Fruit fly (Drosophila melanogaster) whole organism, embryonic: ENCODE results near the gene Ppi1.

ENCODE experiments used
- ATbp ChIP-seq: fragments of 200-800 bp; sonication (Bioruptor generic); optimal IDR thresholded peaks from 2 replicates; lab custom pipeline; 2017; ENCODE audit warnings: missing biosample characterization, mild to moderate bottlenecking, missing genetic modification characterization, missing genetic modification reagents
- CG10979 ChIP-seq: fragments of 200-800 bp; sonication (Bioruptor generic); optimal IDR thresholded peaks from 2 replicates; lab custom pipeline; 2018; ENCODE audit warnings: missing biosample characterization, mild to moderate bottlenecking, missing genetic modification characterization, moderate library complexity
- CG11085 ChIP-seq: fragments of 200-800 bp; sonication (Bioruptor generic); IDR thresholded peaks from 2 replicates; pipeline ENCODE4 v1.3.6; 2022; ENCODE audit warnings: missing biosample characterization, missing genetic modification characterization
- CG12104 ChIP-seq: fragments of 200-800 bp; sonication (Bioruptor generic); optimal IDR thresholded peaks from 3 replicates; lab custom pipeline; 2016; ENCODE audit warnings: missing biosample characterization, missing genetic modification characterization
- CG12391 ChIP-seq: fragments of 200-800 bp; sonication (Bioruptor generic); optimal IDR thresholded peaks from 3 replicates; lab custom pipeline; 2018; ENCODE audit warnings: missing biosample characterization, mild to moderate bottlenecking, missing genetic modification characterization, moderate library complexity
- CG1529 ChIP-seq: fragments of 200-800 bp; sonication (Bioruptor generic); optimal IDR thresholded peaks from 3 replicates; lab custom pipeline; 2018; ENCODE audit warnings: missing biosample characterization, missing genetic modification characterization
- CG16779 ChIP-seq: fragments of 200-800 bp; sonication (Bioruptor generic); IDR thresholded peaks from 2 replicates; pipeline ENCODE4 v1.3.6; 2022; ENCODE audit warnings: missing biosample characterization, missing genetic modification characterization
- CG17361 ChIP-seq: fragments of 200-800 bp; sonication (Bioruptor generic); IDR thresholded peaks from 3 replicates; pipeline ENCODE4 v1.3.6; 2022; ENCODE audit warnings: missing biosample characterization, missing genetic modification characterization
- CG17385 ChIP-seq: fragments of 200-800 bp; sonication (Bioruptor generic); optimal IDR thresholded peaks from 3 replicates; lab custom pipeline; 2018; ENCODE audit warnings: missing biosample characterization, mild to moderate bottlenecking, missing genetic modification characterization
- CG1792 ChIP-seq: fragments of 200-800 bp; sonication (Bioruptor generic); optimal IDR thresholded peaks from 2 replicates; lab custom pipeline; 2016; ENCODE audit warnings: missing biosample characterization, missing genetic modification characterization
- CG31441 ChIP-seq: fragments of 200-800 bp; sonication (Bioruptor generic); IDR thresholded peaks from 2 replicates; pipeline ENCODE4 v1.3.6; 2022; ENCODE audit warnings: missing biosample characterization, missing genetic modification characterization
- CG4404 ChIP-seq: fragments of 200-800 bp; sonication (Bioruptor generic); IDR thresholded peaks from 2 replicates; pipeline ENCODE4 v1.3.6; 2022; ENCODE audit warnings: missing biosample characterization, missing genetic modification characterization
- CG4820 ChIP-seq: fragments of 200-800 bp; sonication (Bioruptor generic); optimal IDR thresholded peaks from 3 replicates; lab custom pipeline; 2016; ENCODE audit warnings: missing biosample characterization, missing genetic modification characterization
- CG4854 ChIP-seq: fragments of 200-800 bp; sonication (Bioruptor generic); optimal IDR thresholded peaks from 2 replicates; lab custom pipeline; 2016; ENCODE audit warnings: missing biosample characterization, missing genetic modification characterization, inconsistent platforms
- CG7372 ChIP-seq: fragments of 200-800 bp; sonication (Bioruptor generic); IDR thresholded peaks from 2 replicates; pipeline ENCODE4 v1.3.6; 2022; ENCODE audit warnings: missing biosample characterization, missing genetic modification characterization
- CG8281 ChIP-seq: fragments of 200-800 bp; sonication (Bioruptor generic); optimal IDR thresholded peaks from 2 replicates; lab custom pipeline; 2018; ENCODE audit warnings: missing biosample characterization, mild to moderate bottlenecking, missing genetic modification characterization, moderate library complexity
- CG8290 ChIP-seq, 3 experiments: fragments of 200-800 bp; sonication (Bioruptor generic); optimal IDR thresholded peaks; 2 replicates each; lab custom pipeline; 2016 to 2019; ENCODE audit warnings: missing biosample characterization in 3 of 3, missing genetic modification characterization in 3 of 3, mild to moderate bottlenecking in 2 of 3, moderate library complexity in 1 of 3
- CG9817 ChIP-seq: fragments of 200-800 bp; sonication (Bioruptor generic); optimal IDR thresholded peaks from 2 replicates; lab custom pipeline; 2018; ENCODE audit warnings: missing biosample characterization, mild to moderate bottlenecking, missing genetic modification characterization, moderate library complexity
- Camta ChIP-seq: fragments of 200-800 bp; sonication (Bioruptor generic); optimal IDR thresholded peaks from 2 replicates; lab custom pipeline; 2016; ENCODE audit warnings: missing biosample characterization, missing genetic modification characterization
- H15 ChIP-seq: fragments of 200-800 bp; sonication (Bioruptor generic); IDR thresholded peaks from 3 replicates; pipeline ENCODE4 v1.3.6; 2022; ENCODE audit warnings: missing biosample characterization, missing genetic modification characterization
- Hey ChIP-seq: fragments of 200-800 bp; sonication (Bioruptor generic); optimal IDR thresholded peaks from 3 replicates; lab custom pipeline; 2018; ENCODE audit warnings: missing biosample characterization, mild to moderate bottlenecking, missing genetic modification characterization
- HmgZ ChIP-seq: fragments of 200-800 bp; sonication (Bioruptor generic); optimal IDR thresholded peaks from 2 replicates; lab custom pipeline; 2018; ENCODE audit warnings: missing biosample characterization, mild to moderate bottlenecking, missing genetic modification characterization
- Hmr ChIP-seq: fragments of 200-800 bp; sonication (Bioruptor generic); optimal IDR thresholded peaks from 3 replicates; lab custom pipeline; 2017; ENCODE audit warnings: mild to moderate bottlenecking, missing biosample characterization, missing genetic modification reagents, missing genetic modification characterization
- Hr3 ChIP-seq: fragments of 200-800 bp; sonication (Bioruptor generic); optimal IDR thresholded peaks from 3 replicates; lab custom pipeline; 2016; ENCODE audit warnings: missing biosample characterization, missing genetic modification characterization
- Ptx1 ChIP-seq: fragments of 200-800 bp; sonication (Bioruptor generic); IDR thresholded peaks from 2 replicates; pipeline ENCODE4 v1.3.6; 2022; ENCODE audit warnings: missing biosample characterization, missing genetic modification characterization
- Xbp1 ChIP-seq: fragments of 200-800 bp; sonication (Bioruptor generic); optimal IDR thresholded peaks from 3 replicates; lab custom pipeline; 2016; ENCODE audit warnings: missing biosample characterization, mild to moderate bottlenecking, missing genetic modification characterization
- abd-A ChIP-seq: fragments of 200-800 bp; sonication (Bioruptor generic); optimal IDR thresholded peaks from 3 replicates; lab custom pipeline; 2019; ENCODE audit warnings: missing biosample characterization, mild to moderate bottlenecking, missing genetic modification characterization, moderate library complexity
- al ChIP-seq: fragments of 200-800 bp; sonication (Bioruptor generic); IDR thresholded peaks from 2 replicates; pipeline ENCODE4 v1.3.6; 2022; ENCODE audit warnings: missing biosample characterization, missing genetic modification characterization
- ase ChIP-seq: fragments of 200-800 bp; sonication (Bioruptor generic); IDR thresholded peaks from 3 replicates; pipeline ENCODE4 v1.3.6; 2022; ENCODE audit warnings: missing biosample characterization, missing genetic modification characterization
- bcd ChIP-seq: fragments of 200-800 bp; sonication (Bioruptor generic); optimal IDR thresholded peaks from 2 replicates; lab custom pipeline; 2017; ENCODE audit warnings: missing biosample characterization, mild to moderate bottlenecking, missing genetic modification characterization
- br ChIP-seq: fragments of >200 bp; optimal IDR thresholded peaks from 2 replicates; lab custom pipeline; 2017
- btn ChIP-seq: fragments of 200-800 bp; sonication (Bioruptor generic); optimal IDR thresholded peaks from 2 replicates; lab custom pipeline; 2016; ENCODE audit warnings: missing biosample characterization, missing genetic modification characterization
- da ChIP-seq: fragments of 200-800 bp; sonication (Bioruptor generic); optimal IDR thresholded peaks from 2 replicates; lab custom pipeline; 2016; ENCODE audit warnings: missing biosample characterization, missing genetic modification characterization
- dm ChIP-seq: fragments of 200-800 bp; sonication (Bioruptor generic); optimal IDR thresholded peaks from 3 replicates; lab custom pipeline; 2016; ENCODE audit warnings: missing biosample characterization, missing genetic modification characterization
- dmrt11E ChIP-seq: fragments of 200-800 bp; sonication (Bioruptor generic); optimal IDR thresholded peaks from 3 replicates; lab custom pipeline; 2018; ENCODE audit warnings: missing biosample characterization, mild to moderate bottlenecking, missing genetic modification characterization, moderate library complexity
- esg ChIP-seq: fragments of 200-800 bp; sonication (Bioruptor generic); conservative IDR thresholded peaks from 2 replicates; pipeline ENCODE4 v1.3.6; 2022; ENCODE audit warnings: missing biosample characterization, missing genetic modification characterization
- fru ChIP-seq: fragments of >200 bp; optimal IDR thresholded peaks from 2 replicates; lab custom pipeline; 2017
- ftz-f1 ChIP-seq: fragments of 200-800 bp; sonication (Bioruptor generic); optimal IDR thresholded peaks from 2 replicates; lab custom pipeline; 2016; ENCODE audit warnings: missing biosample characterization, missing genetic modification characterization
- gem ChIP-seq: fragments of 200-800 bp; sonication (Bioruptor generic); optimal IDR thresholded peaks from 2 replicates; lab custom pipeline; 2019; ENCODE audit warnings: missing biosample characterization, mild to moderate bottlenecking, missing genetic modification characterization, moderate library complexity
- gfzf ChIP-seq: fragments of 200-800 bp; sonication (Bioruptor generic); optimal IDR thresholded peaks from 2 replicates; lab custom pipeline; 2016; ENCODE audit warnings: missing biosample characterization, mild to moderate bottlenecking, missing genetic modification characterization, moderate library complexity
- ranshi ChIP-seq: fragments of 200-800 bp; sonication (Bioruptor generic); IDR thresholded peaks from 2 replicates; pipeline ENCODE4 v1.3.6; 2022; ENCODE audit warnings: missing biosample characterization, missing genetic modification characterization
- row ChIP-seq: fragments of 200-800 bp; sonication (Bioruptor generic); IDR thresholded peaks from 3 replicates; pipeline ENCODE4 v1.3.6; 2022; ENCODE audit warnings: missing biosample characterization, missing genetic modification characterization
- scrt ChIP-seq: fragments of 200-800 bp; sonication (Bioruptor generic); optimal IDR thresholded peaks from 2 replicates; lab custom pipeline; 2018; ENCODE audit warnings: missing biosample characterization, mild to moderate bottlenecking, missing genetic modification characterization, moderate library complexity
- sens ChIP-seq: fragments of 200-800 bp; sonication (Bioruptor generic); peaks from one replicate; lab custom pipeline; 2016; ENCODE audit warnings: missing biosample characterization, missing genetic modification characterization
- slbo ChIP-seq: fragments of 200-800 bp; sonication (Bioruptor generic); IDR thresholded peaks from 2 replicates; pipeline ENCODE4 v1.3.6; 2022; ENCODE audit warnings: missing biosample characterization, missing genetic modification characterization
- sqz ChIP-seq: fragments of 200-800 bp; sonication (Bioruptor generic); optimal IDR thresholded peaks from 3 replicates; lab custom pipeline; 2018; ENCODE audit warnings: missing biosample characterization, mild to moderate bottlenecking, missing genetic modification characterization
- tap ChIP-seq: fragments of 200-800 bp; optimal IDR thresholded peaks from 3 replicates; lab custom pipeline; 2019; ENCODE audit warnings: missing biosample characterization, mild to moderate bottlenecking, missing genetic modification characterization, moderate library complexity
- tin ChIP-seq: fragments of 200-800 bp; sonication (Bioruptor generic); optimal IDR thresholded peaks from 3 replicates; lab custom pipeline; 2016; ENCODE audit warnings: missing biosample characterization, missing genetic modification characterization
- tio ChIP-seq: fragments of 200-800 bp; sonication (Bioruptor generic); optimal IDR thresholded peaks from 2 replicates; lab custom pipeline; 2017; ENCODE audit warnings: missing biosample characterization, missing genetic modification characterization, inconsistent platforms
- tx ChIP-seq: fragments of 200-800 bp; sonication (Bioruptor generic); optimal IDR thresholded peaks from 2 replicates; lab custom pipeline; 2016; ENCODE audit warnings: missing biosample characterization, missing genetic modification characterization
- vnd ChIP-seq: fragments of 200-800 bp; sonication (Bioruptor generic); IDR thresholded peaks from 3 replicates; pipeline ENCODE4 v1.3.6; 2022; ENCODE audit warnings: missing biosample characterization, missing genetic modification characterization; ENCODE audit not compliant: partially characterized antibody
- zfh1 ChIP-seq: fragments of 200-800 bp; sonication (Bioruptor generic); IDR thresholded peaks from 3 replicates; pipeline ENCODE4 v1.3.6; 2022; ENCODE audit warnings: missing biosample characterization, missing genetic modification characterization

Ppi1 gene

dm6 chr3R:30083215-30083614 is 45.7 kb downstream of the Ppi1 start (continued):
- no peak for TF ChIP-seq fru (lab: Kevin White, UChicago)
- TF ChIP-seq btn (GFP tag; lab: Kevin White, UChicago) = no peak
- TF ChIP-seq CG4404 (GFP tag; lab: Robert Waterston, UW) = no peak
- TF ChIP-seq CG9817 = no peak
- TF ChIP-seq da (GFP tag; lab: Kevin White, UChicago) = no peak
- TF ChIP-seq Hr3 = no peak
- no peak for TF ChIP-seq CG16779
- no peak for TF ChIP-seq ranshi
- TF ChIP-seq tin (GFP tag; lab: Kevin White, UChicago) = no peak
- TF ChIP-seq CG8290 (GFP tag; optimal IDR thresholded peaks at IDR 0.05; lab: Kevin White, UChicago) = no peak
- peak in 1 of 2 experiments; percentile 4 for TF ChIP-seq CG8290 (tag; optimal IDR thresholded peaks at IDR 0.05; lab: Kevin White, UChicago)
- TF ChIP-seq CG10979 = peak; percentile 0
- 0 out of 2 replicates have a peak, but pooled peaks have one; percentile 17 for TF ChIP-seq CG31441 (GFP tag; lab: Robert Waterston, UW)
- TF ChIP-seq CG8281 (tag; lab: Kevin White, UChicago) = no peak
- no peak for TF ChIP-seq CG1529 (GFP tag; lab: Kevin White, UChicago)
- TF ChIP-seq HmgZ = no peak
- no peak for TF ChIP-seq H15 (GFP tag; lab: Robert Waterston, UW)
- no peak for TF ChIP-seq ATbp (GFP tag; lab: Kevin White, UChicago)
- no peak for TF ChIP-seq Hmr (GFP tag; lab: Kevin White, UChicago)
- TF ChIP-seq al (GFP tag; lab: Robert Waterston, UW) = no peak

- TF ChIP-seq CG1792 (no peak), CG17361 (GFP tag; lab: Robert Waterston, UW) (no peak; the same call in 2 of the 3 replicates), abd-A (tag; lab: Kevin White, UChicago) (no peak), CG12391 (peak; percentile 10), esg (no peak), sens (GFP tag; lab: Kevin White, UChicago) (peak; percentile 67), CG17385 (GFP tag; lab: Kevin White, UChicago) (no peak), ftz-f1 (GFP tag; lab: Kevin White, UChicago) (no peak), vnd (GFP tag; lab: Robert Waterston, UW) (peak; percentile 16; the same call in 1 of the 3 replicates), CG7372 (GFP tag; lab: Robert Waterston, UW) (no peak), ase (GFP tag; lab: Robert Waterston, UW) (0 out of 3 replicates have a peak, but pooled peaks have one; percentile 10), zfh1 (GFP tag; lab: Robert Waterston, UW) (0 out of 3 replicates have a peak, but pooled peaks have one; percentile 37), Ptx1 (0 out of 2 replicates have a peak, but pooled peaks have one; percentile 14), dm (GFP tag; lab: Kevin White, UChicago) (no peak), slbo (no peak), Camta (no peak), tap (tag; lab: Kevin White, UChicago) (no peak), tx (GFP tag; lab: Kevin White, UChicago) (peak; percentile 29), CG12104 (GFP tag; lab: Kevin White, UChicago) (no peak), gem (peak; percentile 49), CG31441 (GFP tag; lab: Robert Waterston, UW) (no peak; the same call in 1 of the 2 replicates), scrt (GFP tag; lab: Kevin White, UChicago) (no peak), br (no peak), bcd (no peak), CG4854 (GFP tag; lab: Kevin White, UChicago) (no peak), CG11085 (GFP tag; lab: Robert Waterston, UW) (no peak), row (GFP tag; lab: Robert Waterston, UW) (0 out of 3 replicates have a peak, but pooled peaks have one; percentile 26), gfzf (no peak), Xbp1 (GFP tag; lab: Kevin White, UChicago) (peak; percentile 23), tio (GFP tag; lab: Kevin White, UChicago) (no peak), sqz (GFP tag; lab: Kevin White, UChicago) (no peak), Hey (tag; lab: Kevin White, UChicago) (no peak), CG4820 (peak; percentile 10), dmrt11E (peak; percentile 25)
Observed at dm6 chr3R:30076088-30076487, 52.8 kb downstream of the Ppi1 start.
